Worm (Caenorhabditis elegans) whole organism, young adult: ENCODE data around the gene ceh-88.

Source experiments
- F10E7.11 ChIP-seq: sonication (generic microtip); optimal IDR thresholded peaks from 2 replicates; lab custom pipeline; 2017; ENCODE audit warnings: mild to moderate bottlenecking, missing genetic modification characterization, moderate library complexity, missing compliant biosample characterization
- F22D6.2 ChIP-seq: sonication (generic microtip); optimal IDR thresholded peaks from 2 replicates; lab custom pipeline; 2016; ENCODE audit warnings: mild to moderate bottlenecking, missing genetic modification characterization, missing compliant biosample characterization
- aptf-3 ChIP-seq: fragments of 200-800 bp; sonication (Bioruptor generic); IDR thresholded peaks from 2 replicates; pipeline ENCODE4 v1.3.6; 2022; ENCODE audit warnings: missing genetic modification characterization, missing compliant biosample characterization
- gei-17 ChIP-seq: fragments of 200-800 bp; sonication (Bioruptor generic); optimal IDR thresholded peaks from 2 replicates; lab custom pipeline; 2018; ENCODE audit warnings: mild to moderate bottlenecking, missing genetic modification characterization, missing compliant biosample characterization
- nfya-1 ChIP-seq: sonication (generic microtip); optimal IDR thresholded peaks from 2 replicates; lab custom pipeline; 2017; ENCODE audit warnings: antibody characterized with exemption, missing compliant biosample characterization, missing genetic modification characterization, borderline replicate concordance; ENCODE audit not compliant: insufficient read depth
- nhr-120 ChIP-seq: fragments of 200-800 bp; sonication (Bioruptor generic); IDR thresholded peaks from 2 replicates; pipeline ENCODE4 v1.3.6; 2022; ENCODE audit warnings: missing genetic modification characterization, missing compliant biosample characterization
- nhr-80 ChIP-seq: sonication (generic microtip); optimal IDR thresholded peaks from 2 replicates; lab custom pipeline; 2016; ENCODE audit warnings: missing genetic modification characterization, missing compliant biosample characterization
- zfh-2 ChIP-seq: fragments of 200-800 bp; sonication (Bioruptor generic); conservative IDR thresholded peaks from 2 replicates; pipeline ENCODE4 v1.3.6; 2022; ENCODE audit warnings: missing genetic modification reagents, missing genetic modification characterization, missing compliant biosample characterization
- ztf-3 ChIP-seq: fragments of 200-800 bp; sonication (Bioruptor generic); optimal IDR thresholded peaks from 2 replicates; lab custom pipeline; 2018; ENCODE audit warnings: mild to moderate bottlenecking, missing genetic modification characterization, missing compliant biosample characterization

DNA sequence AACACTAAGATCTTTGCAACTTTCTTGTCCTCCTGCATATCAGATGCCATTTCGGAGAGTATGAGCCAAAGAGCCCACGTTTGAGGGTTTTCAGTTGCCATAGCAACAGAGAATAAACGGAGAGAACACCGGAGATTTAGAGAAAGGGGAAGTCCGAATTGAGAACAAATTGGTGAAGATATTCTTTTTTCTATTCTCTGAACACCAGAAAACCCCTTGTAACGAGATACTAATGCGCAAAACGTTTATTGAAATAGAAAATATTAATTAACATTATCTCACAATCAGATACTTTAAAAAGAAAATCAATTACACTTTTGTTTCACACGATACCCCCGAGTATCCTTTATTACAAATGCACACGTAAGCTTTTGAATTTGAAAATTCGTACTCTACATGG is 27.1 kb upstream of the ceh-88 start, which contains the start of gene ifta-2:
- TF ChIP-seq gei-17 (GFP tag; lab: Kevin White, UChicago) (no peak), zfh-2 (GFP tag; lab: Robert Waterston, UW) (no peak), nfya-1 (tag; lab: Kevin White, UChicago) (no peak), aptf-3 (GFP tag; lab: Robert Waterston, UW) (no peak), ztf-3 (GFP tag; lab: Kevin White, UChicago) (no peak), F22D6.2 (tag; lab: Kevin White, UChicago) (no peak), F10E7.11 (tag; lab: Kevin White, UChicago) (no peak), nhr-120 (GFP tag; lab: Robert Waterston, UW) (no peak), nhr-80 (tag; lab: Kevin White, UChicago) (no peak)
